Fruit fly (Drosophila melanogaster): ENCODE results near the gene mei-217.

Gene mei-217

DNA sequence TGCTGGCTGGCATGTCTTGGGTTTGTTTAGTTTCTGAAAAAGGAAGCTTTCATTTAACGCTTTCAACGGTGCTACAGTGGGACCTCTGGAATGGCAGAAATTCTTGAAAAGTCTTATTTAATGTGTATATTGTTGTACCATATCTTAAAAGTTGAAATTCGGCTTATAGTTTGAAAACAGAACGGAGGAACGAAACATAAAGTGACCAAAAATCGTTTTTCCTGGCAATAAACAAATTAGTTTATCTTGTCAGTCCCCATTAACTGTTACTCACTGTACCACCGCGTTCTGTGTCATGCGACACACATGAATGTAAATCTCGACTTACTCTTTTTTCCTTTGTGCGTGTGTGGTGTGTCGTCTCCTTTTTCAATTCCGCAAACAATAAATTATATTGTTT is 29.3 kb upstream of the mei-217 start (continued):
- TF ChIP-seq CG32006 (GFP tag; optimal IDR thresholded peaks at IDR 0.05) (no peak), net (GFP tag; optimal IDR thresholded peaks at IDR 0.05) (peak; percentile 11), CG6808 (GFP tag; optimal IDR thresholded peaks at IDR 0.05) (peak; percentile 33), Hr38 (GFP tag; optimal IDR thresholded peaks at IDR 0.05) (no peak), dac (GFP tag; optimal IDR thresholded peaks at IDR 0.05) (no peak), Sox102F (GFP tag; optimal IDR thresholded peaks at IDR 0.05) (peak; percentile 60), CG15336 (GFP tag; IDR thresholded peaks at IDR 0.05) (no peak), CG31627 (GFP tag; optimal IDR thresholded peaks at IDR 0.05) (peak; percentile 70), vri (GFP tag; optimal IDR thresholded peaks at IDR 0.05) (no peak), eg (GFP tag; IDR thresholded peaks at IDR 0.05) (no peak), salr (GFP tag; optimal IDR thresholded peaks at IDR 0.05) (no peak), Hr39 (GFP tag; optimal IDR thresholded peaks at IDR 0.05) (peak; percentile 75)

- peak; percentile 59 for TF ChIP-seq CG3919 (GFP tag; optimal IDR thresholded peaks at IDR 0.05)
- TF ChIP-seq Eip93F (GFP tag; optimal IDR thresholded peaks at IDR 0.05), result no peak
- TF ChIP-seq vri (GFP tag; optimal IDR thresholded peaks at IDR 0.05), result peak; percentile 18
- peak; percentile 4 for TF ChIP-seq Blimp-1 (GFP tag; optimal IDR thresholded peaks at IDR 0.05)
- no peak for TF ChIP-seq Hr38 (GFP tag; optimal IDR thresholded peaks at IDR 0.05)
- TF ChIP-seq spab (GFP tag; optimal IDR thresholded peaks at IDR 0.05), result peak; percentile 49
- TF ChIP-seq CG6276 (GFP tag; optimal IDR thresholded peaks at IDR 0.05), result peak; percentile 84
- TF ChIP-seq Sox15 (GFP tag; optimal IDR thresholded peaks at IDR 0.05), result no peak
- TF ChIP-seq Eip78C (GFP tag), result peak; percentile 74
- TF ChIP-seq Gug (GFP tag; IDR thresholded peaks at IDR 0.05), result peak; percentile 65
- TF ChIP-seq CG6163 (GFP tag; IDR thresholded peaks at IDR 0.05), result peak; percentile 79
- TF ChIP-seq Lpt (GFP tag; optimal IDR thresholded peaks at IDR 0.05), result peak; percentile 18
- TF ChIP-seq CG9139 (GFP tag; optimal IDR thresholded peaks at IDR 0.05), result peak; percentile 40
- TF ChIP-seq svp (GFP tag), result no peak
- peak; percentile 54 for TF ChIP-seq OdsH (GFP tag; optimal IDR thresholded peaks at IDR 0.05)
- no peak for TF ChIP-seq Smox (GFP tag; optimal IDR thresholded peaks at IDR 0.05)
- TF ChIP-seq lz (GFP tag; optimal IDR thresholded peaks at IDR 0.05), result peak; percentile 27
- TF ChIP-seq CG34406 (GFP tag; optimal IDR thresholded peaks at IDR 0.05), result peak; percentile 61
- TF ChIP-seq acj6 (GFP tag; optimal IDR thresholded peaks at IDR 0.05), result peak; percentile 40
- no peak for TF ChIP-seq CG31627 (GFP tag; optimal IDR thresholded peaks at IDR 0.05)
- no peak for TF ChIP-seq CG11762 (GFP tag; optimal IDR thresholded peaks at IDR 0.05; ENCODE audit: insufficient read depth)
- peak; percentile 37 for TF ChIP-seq Met (GFP tag; optimal IDR thresholded peaks at IDR 0.05)
- TF ChIP-seq Sox14 (GFP tag; optimal IDR thresholded peaks at IDR 0.05), result no peak
- peak; percentile 51 for TF ChIP-seq dac (GFP tag; optimal IDR thresholded peaks at IDR 0.05)
- TF ChIP-seq CG11902 (GFP tag; optimal IDR thresholded peaks at IDR 0.05), result peak; percentile 16
- peak; percentile 73 for TF ChIP-seq CG3032 (tag; optimal IDR thresholded peaks at IDR 0.05)
- peak; percentile 47 for TF ChIP-seq fd85E (GFP tag; optimal IDR thresholded peaks at IDR 0.05)
- no peak for TF ChIP-seq fkh (GFP tag; optimal IDR thresholded peaks at IDR 0.05)
- TF ChIP-seq salr (GFP tag; optimal IDR thresholded peaks at IDR 0.05), result peak; percentile 5 to 51
- TF ChIP-seq net (GFP tag; optimal IDR thresholded peaks at IDR 0.05), result peak; percentile 43
- TF ChIP-seq achi (GFP tag; optimal IDR thresholded peaks at IDR 0.05), result peak; percentile 76
- TF ChIP-seq Hr4 (GFP tag; optimal IDR thresholded peaks at IDR 0.05), result peak; percentile 50
- TF ChIP-seq CG6854 (GFP tag; optimal IDR thresholded peaks at IDR 0.05), result peak; percentile 41
- peak; percentile 65 for TF ChIP-seq CG10669 (GFP tag; optimal IDR thresholded peaks at IDR 0.05)
- TF ChIP-seq CG8119 (GFP tag; IDR thresholded peaks at IDR 0.05), result peak; percentile 86
- no peak for TF ChIP-seq Ets21C (GFP tag; optimal IDR thresholded peaks at IDR 0.05)
- TF ChIP-seq topi (GFP tag; optimal IDR thresholded peaks at IDR 0.05), result no peak
- TF ChIP-seq CG7368 (GFP tag; optimal IDR thresholded peaks at IDR 0.05), result peak; percentile 25
- TF ChIP-seq CG16779 (tag; optimal IDR thresholded peaks at IDR 0.05), result peak; percentile 58
- TF ChIP-seq esn (GFP tag; optimal IDR thresholded peaks at IDR 0.05), result peak; percentile 52
- TF ChIP-seq CG15336 (GFP tag; IDR thresholded peaks at IDR 0.05), result peak; percentile 89
- peak; percentile 63 for TF ChIP-seq Ets96B (tag; optimal IDR thresholded peaks at IDR 0.05)
- peak; percentile 73 for TF ChIP-seq CG6808 (GFP tag; optimal IDR thresholded peaks at IDR 0.05)
- TF ChIP-seq CG8319 (GFP tag; optimal IDR thresholded peaks at IDR 0.05), result peak; percentile 8
- TF ChIP-seq pdm3 (GFP tag; optimal IDR thresholded peaks at IDR 0.05), result peak; percentile 27
- peak; percentile 13 for TF ChIP-seq Sox102F (GFP tag; optimal IDR thresholded peaks at IDR 0.05)
Measured at dm6 chrX:17170484-17170944, 27.7 kb upstream of the mei-217 start.
